Fruit fly (Drosophila melanogaster) whole organism, embryonic: ENCODE data around the gene htl.

Experiments
- CG12104 ChIP-seq: fragments of 200-800 bp; sonication (Bioruptor generic); optimal IDR thresholded peaks from 3 replicates; lab custom pipeline; 2016; ENCODE audit warnings: missing biosample characterization, missing genetic modification characterization
- CG1647 ChIP-seq: fragments of 200-800 bp; sonication (Bioruptor generic); optimal IDR thresholded peaks from 3 replicates; lab custom pipeline; 2016; ENCODE audit warnings: missing biosample characterization, missing genetic modification characterization
- CG2712 ChIP-seq: fragments of 200-800 bp; optimal IDR thresholded peaks from 3 replicates; lab custom pipeline; 2019; ENCODE audit warnings: missing biosample characterization, mild to moderate bottlenecking, missing genetic modification characterization, moderate library complexity
- CG6654 ChIP-seq: fragments of 200-800 bp; sonication (Bioruptor generic); optimal IDR thresholded peaks from 2 replicates; lab custom pipeline; 2017; ENCODE audit warnings: missing biosample characterization, mild to moderate bottlenecking, missing genetic modification characterization
- CG8359 ChIP-seq: fragments of 200-800 bp; sonication (Bioruptor generic); optimal IDR thresholded peaks from 2 replicates; lab custom pipeline; 2017; ENCODE audit warnings: missing biosample characterization, mild to moderate bottlenecking, missing genetic modification characterization, borderline replicate concordance
- Sry-δ ChIP-seq: fragments of 200-800 bp; sonication (Bioruptor generic); optimal IDR thresholded peaks from 2 replicates; lab custom pipeline; 2016; ENCODE audit warnings: missing biosample characterization, missing genetic modification characterization
- ab ChIP-seq: fragments of 200-800 bp; sonication (Bioruptor generic); optimal IDR thresholded peaks from 2 replicates; lab custom pipeline; 2016; ENCODE audit warnings: missing biosample characterization, missing genetic modification characterization
- ato ChIP-seq: fragments of 200-800 bp; sonication (Bioruptor generic); IDR thresholded peaks from 2 replicates; pipeline ENCODE4 v1.3.6; 2022; ENCODE audit warnings: missing biosample characterization, missing genetic modification characterization; ENCODE audit not compliant: partially characterized antibody
- bowl ChIP-seq: fragments of 200-800 bp; sonication (Bioruptor generic); IDR thresholded peaks from 2 replicates; pipeline ENCODE4 v1.3.6; 2022; ENCODE audit warnings: missing biosample characterization, missing genetic modification characterization
- cas ChIP-seq: fragments of 200-800 bp; sonication (Bioruptor generic); IDR thresholded peaks from 2 replicates; pipeline ENCODE4 v1.3.6; 2022; ENCODE audit warnings: missing biosample characterization, missing genetic modification characterization
- chinmo ChIP-seq: fragments of 200-800 bp; sonication (Bioruptor generic); IDR thresholded peaks from 4 replicates; pipeline ENCODE4 v1.3.6; 2022; ENCODE audit warnings: missing biosample characterization, missing genetic modification characterization; ENCODE audit not compliant: partially characterized antibody
- gcm ChIP-seq: fragments of 200-800 bp; sonication (Bioruptor generic); optimal IDR thresholded peaks from 2 replicates; lab custom pipeline; 2019; ENCODE audit warnings: missing biosample characterization, mild to moderate bottlenecking, missing genetic modification characterization, moderate library complexity
- unc-4 ChIP-seq: fragments of 200-800 bp; sonication (Bioruptor generic); IDR thresholded peaks from 2 replicates; pipeline ENCODE4 v1.3.6; 2022; ENCODE audit warnings: missing biosample characterization, missing genetic modification characterization; ENCODE audit not compliant: partially characterized antibody
- yki ChIP-seq: fragments of >200 bp; optimal IDR thresholded peaks from 3 replicates; lab custom pipeline; 2018

DNA sequence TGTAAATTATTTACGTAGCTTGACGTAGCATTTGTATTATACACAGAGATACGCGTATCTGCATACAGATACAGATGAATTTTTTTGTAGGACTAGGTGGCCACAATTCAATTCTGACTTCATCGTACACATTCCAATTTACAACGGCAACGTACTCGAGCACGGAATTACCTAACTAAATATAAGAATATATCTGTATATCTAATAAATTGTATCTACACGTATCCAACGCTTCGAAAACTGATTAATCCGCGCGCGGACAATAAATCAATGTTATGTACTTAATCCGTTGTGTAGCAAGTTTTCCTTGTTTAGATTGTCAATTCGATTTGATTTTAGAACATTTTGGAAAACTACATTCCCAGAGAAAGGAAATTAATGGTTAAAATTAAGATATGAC lies 29.4 kb downstream of the htl start, which contains the start of gene CG7794:
- no peak for TF ChIP-seq CG8359 (GFP tag; lab: Kevin White, UChicago)
- no peak for TF ChIP-seq CG2712 (tag; lab: Kevin White, UChicago)
- no peak for TF ChIP-seq gcm (GFP tag; lab: Kevin White, UChicago)
- no peak for TF ChIP-seq ato (GFP tag; lab: Robert Waterston, UW)
- no peak for TF ChIP-seq bowl (GFP tag; lab: Robert Waterston, UW)
- no peak for TF ChIP-seq chinmo (GFP tag; lab: Robert Waterston, UW)
- TF ChIP-seq CG12104 = no peak
- no peak for TF ChIP-seq ab (GFP tag; lab: Kevin White, UChicago)
- no peak for TF ChIP-seq cas (GFP tag; lab: Robert Waterston, UW)
- no peak for TF ChIP-seq Sry-δ (GFP tag; lab: Kevin White, UChicago)
- TF ChIP-seq CG6654 (GFP tag; lab: Kevin White, UChicago) = no peak
- no peak for TF ChIP-seq yki
- TF ChIP-seq unc-4 (GFP tag; lab: Robert Waterston, UW) = no peak
- no peak for TF ChIP-seq CG1647 (GFP tag; lab: Kevin White, UChicago)
